Worm (Caenorhabditis elegans): ENCODE data around the gene scd-1.

DNA sequence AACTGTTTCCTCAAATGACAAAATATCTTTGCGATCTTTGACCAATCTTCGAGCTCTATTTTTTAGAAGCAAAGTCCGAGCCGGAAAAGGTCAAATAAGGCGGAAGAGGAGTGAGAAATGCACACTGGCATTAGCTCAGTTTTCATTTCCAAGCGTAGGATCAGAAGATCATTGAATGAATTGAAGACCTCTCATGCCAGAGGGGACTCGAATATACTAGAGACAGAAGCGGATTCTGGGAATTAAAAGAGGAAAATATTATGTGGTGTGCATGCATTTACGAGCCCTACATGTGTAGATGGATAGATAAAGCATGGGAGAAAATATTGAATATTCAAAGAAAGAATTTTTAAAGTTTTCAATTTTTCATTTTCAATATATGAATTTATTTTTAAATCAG is 12.2 kb downstream of the scd-1 start:
- no peak for TF ChIP-seq nhr-77 (tag; optimal IDR thresholded peaks at IDR 0.05)
- TF ChIP-seq unc-39 (tag; optimal IDR thresholded peaks at IDR 0.05) = no peak
- TF ChIP-seq nhr-237 (tag; optimal IDR thresholded peaks at IDR 0.05) = no peak
- no peak for TF ChIP-seq zag-1 (tag; optimal IDR thresholded peaks at IDR 0.05)

Measured in whole organism, L3 larva.